Fruit fly (Drosophila melanogaster) whole organism, embryonic: Measurements from ENCODE around the gene CG43980.

Source experiments
- B-H2 ChIP-seq: fragments of 200-800 bp; sonication (Bioruptor generic); optimal IDR thresholded peaks from 2 replicates; lab custom pipeline; 2018; ENCODE audit warnings: missing biosample characterization, mild to moderate bottlenecking, missing genetic modification characterization
- CG10274 ChIP-seq: fragments of 200-800 bp; sonication (Bioruptor generic); optimal IDR thresholded peaks from 3 replicates; lab custom pipeline; 2017; ENCODE audit warnings: missing biosample characterization, mild to moderate bottlenecking, missing genetic modification characterization
- CG10321 ChIP-seq: fragments of 200-800 bp; sonication (Bioruptor generic); IDR thresholded peaks from 2 replicates; pipeline ENCODE4 v1.3.6; 2022; ENCODE audit warnings: missing biosample characterization, missing genetic modification characterization
- CG10431 ChIP-seq: fragments of 200-800 bp; sonication (Bioruptor generic); optimal IDR thresholded peaks from 3 replicates; lab custom pipeline; 2018; ENCODE audit warnings: missing biosample characterization, mild to moderate bottlenecking, missing genetic modification characterization
- CG11398 ChIP-seq: fragments of 200-800 bp; sonication (Bioruptor generic); optimal IDR thresholded peaks from 2 replicates; lab custom pipeline; 2016; ENCODE audit warnings: missing biosample characterization, missing genetic modification characterization
- CG11456 ChIP-seq: fragments of 200-800 bp; sonication (Bioruptor generic); IDR thresholded peaks from 3 replicates; pipeline ENCODE4 v1.3.6; 2022; ENCODE audit warnings: missing biosample characterization, missing genetic modification characterization
- CG12942 ChIP-seq: fragments of 200-800 bp; sonication (Bioruptor generic); optimal IDR thresholded peaks from 3 replicates; lab custom pipeline; 2016; ENCODE audit warnings: missing biosample characterization, missing genetic modification characterization
- CG13287 ChIP-seq: fragments of 200-800 bp; sonication (Bioruptor generic); IDR thresholded peaks from 2 replicates; pipeline ENCODE4 v1.3.6; 2022; ENCODE audit warnings: missing biosample characterization, missing genetic modification characterization; ENCODE audit not compliant: partially characterized antibody
- CG14860 ChIP-seq: fragments of 200-800 bp; sonication (Bioruptor generic); IDR thresholded peaks from 3 replicates; pipeline ENCODE4 v1.3.6; 2022; ENCODE audit warnings: missing biosample characterization, missing genetic modification characterization; ENCODE audit not compliant: partially characterized antibody
- CG16863 ChIP-seq: fragments of 200-800 bp; sonication (Bioruptor generic); optimal IDR thresholded peaks from 3 replicates; lab custom pipeline; 2016; ENCODE audit warnings: missing biosample characterization, missing genetic modification characterization
- CG18619 ChIP-seq: fragments of 200-800 bp; sonication (Bioruptor generic); optimal IDR thresholded peaks from 3 replicates; lab custom pipeline; 2017; ENCODE audit warnings: missing biosample characterization, mild to moderate bottlenecking, missing genetic modification characterization
- CG18764 ChIP-seq: fragments of 200-800 bp; sonication (Bioruptor generic); optimal IDR thresholded peaks from 3 replicates; lab custom pipeline; 2016; ENCODE audit warnings: missing biosample characterization, missing genetic modification characterization
- CG2199 ChIP-seq: fragments of 200-800 bp; sonication (Bioruptor generic); IDR thresholded peaks from 3 replicates; pipeline ENCODE4 v1.3.6; 2022; ENCODE audit warnings: missing biosample characterization, missing genetic modification characterization
- CG33557 ChIP-seq: fragments of 200-800 bp; sonication (Bioruptor generic); optimal IDR thresholded peaks from 2 replicates; lab custom pipeline; 2019; ENCODE audit warnings: missing biosample characterization, mild to moderate bottlenecking, missing genetic modification characterization, moderate library complexity
- CG3847 ChIP-seq: fragments of 200-800 bp; sonication (Bioruptor generic); IDR thresholded peaks from 2 replicates; pipeline ENCODE4 v1.3.6; 2022; ENCODE audit warnings: missing biosample characterization, missing genetic modification characterization
- CG4707 ChIP-seq: fragments of 200-800 bp; sonication (Bioruptor generic); optimal IDR thresholded peaks from 2 replicates; lab custom pipeline; 2018; ENCODE audit warnings: missing biosample characterization, mild to moderate bottlenecking, missing genetic modification characterization, moderate library complexity
- CG5245 ChIP-seq: fragments of 200-800 bp; sonication (Bioruptor generic); optimal IDR thresholded peaks from 3 replicates; lab custom pipeline; 2016; ENCODE audit warnings: missing biosample characterization, missing genetic modification characterization
- CG6175 ChIP-seq: fragments of 200-800 bp; sonication (Bioruptor generic); IDR thresholded peaks from 3 replicates; pipeline ENCODE4 v1.3.6; 2022; ENCODE audit warnings: missing biosample characterization, missing genetic modification characterization
- CG6813 ChIP-seq: fragments of 200-800 bp; sonication (Bioruptor generic); optimal IDR thresholded peaks from 2 replicates; lab custom pipeline; 2017; ENCODE audit warnings: missing biosample characterization, missing genetic modification characterization, mild to moderate bottlenecking, moderate library complexity, missing genetic modification reagents
- CG7357 ChIP-seq: fragments of 200-800 bp; sonication (Bioruptor generic); IDR thresholded peaks from 3 replicates; pipeline ENCODE4 v1.3.6; 2022; ENCODE audit warnings: missing biosample characterization, missing genetic modification characterization
- CG7372 ChIP-seq: fragments of 200-800 bp; sonication (Bioruptor generic); IDR thresholded peaks from 2 replicates; pipeline ENCODE4 v1.3.6; 2022; ENCODE audit warnings: missing biosample characterization, missing genetic modification characterization
- CG8290 ChIP-seq, 3 experiments: fragments of 200-800 bp; sonication (Bioruptor generic); optimal IDR thresholded peaks; 2 replicates each; lab custom pipeline; 2016 to 2019; ENCODE audit warnings: missing biosample characterization in 3 of 3, missing genetic modification characterization in 3 of 3, mild to moderate bottlenecking in 2 of 3, moderate library complexity in 1 of 3
- CrebB ChIP-seq: fragments of 200-800 bp; sonication (Bioruptor generic); optimal IDR thresholded peaks from 3 replicates; lab custom pipeline; 2018; ENCODE audit warnings: missing biosample characterization, mild to moderate bottlenecking, missing genetic modification characterization
- D19A ChIP-seq: fragments of 200-800 bp; optimal IDR thresholded peaks from 3 replicates; lab custom pipeline; 2019; ENCODE audit warnings: missing biosample characterization, mild to moderate bottlenecking, missing genetic modification characterization, moderate library complexity
- E2f2 ChIP-seq: fragments of 200-800 bp; sonication (Bioruptor generic); IDR thresholded peaks from 2 replicates; pipeline ENCODE4 v1.3.6; 2022; ENCODE audit warnings: missing biosample characterization, missing genetic modification characterization
- Ets97D ChIP-seq: fragments of 200-800 bp; sonication (Bioruptor generic); optimal IDR thresholded peaks from 3 replicates; lab custom pipeline; 2016; ENCODE audit warnings: missing biosample characterization, missing genetic modification characterization
- Gug ChIP-seq: fragments of 200-800 bp; sonication (Bioruptor generic); IDR thresholded peaks from 4 replicates; pipeline ENCODE4 v1.3.6; 2022; ENCODE audit warnings: missing biosample characterization, missing genetic modification characterization
- HmgZ ChIP-seq: fragments of 200-800 bp; sonication (Bioruptor generic); optimal IDR thresholded peaks from 2 replicates; lab custom pipeline; 2018; ENCODE audit warnings: missing biosample characterization, mild to moderate bottlenecking, missing genetic modification characterization
- Hmr ChIP-seq: fragments of 200-800 bp; sonication (Bioruptor generic); optimal IDR thresholded peaks from 3 replicates; lab custom pipeline; 2017; ENCODE audit warnings: mild to moderate bottlenecking, missing biosample characterization, missing genetic modification reagents, missing genetic modification characterization
- Hr39 ChIP-seq: fragments of >200 bp; optimal IDR thresholded peaks from 2 replicates; lab custom pipeline; 2017
- Sox100B ChIP-seq: fragments of 200-800 bp; sonication (Bioruptor generic); optimal IDR thresholded peaks from 3 replicates; lab custom pipeline; 2018; ENCODE audit warnings: missing biosample characterization, mild to moderate bottlenecking, missing genetic modification characterization
- Sox102F ChIP-seq: fragments of 200-800 bp; sonication (Bioruptor generic); optimal IDR thresholded peaks from 2 replicates; lab custom pipeline; 2018; ENCODE audit warnings: missing biosample characterization, mild to moderate bottlenecking, missing genetic modification characterization, moderate library complexity
- abd-A ChIP-seq: fragments of 200-800 bp; sonication (Bioruptor generic); optimal IDR thresholded peaks from 3 replicates; lab custom pipeline; 2019; ENCODE audit warnings: missing biosample characterization, mild to moderate bottlenecking, missing genetic modification characterization, moderate library complexity
- al ChIP-seq: fragments of 200-800 bp; sonication (Bioruptor generic); IDR thresholded peaks from 2 replicates; pipeline ENCODE4 v1.3.6; 2022; ENCODE audit warnings: missing biosample characterization, missing genetic modification characterization
- bab2 ChIP-seq: fragments of 200-800 bp; sonication (Bioruptor generic); optimal IDR thresholded peaks from 2 replicates; lab custom pipeline; 2016; ENCODE audit warnings: missing biosample characterization, missing genetic modification characterization
- chn ChIP-seq: fragments of 200-800 bp; sonication (Bioruptor generic); optimal IDR thresholded peaks from 2 replicates; lab custom pipeline; 2016; ENCODE audit warnings: missing biosample characterization, missing genetic modification characterization
- eyg ChIP-seq: fragments of 200-800 bp; sonication (Bioruptor generic); optimal IDR thresholded peaks from 3 replicates; lab custom pipeline; 2016; ENCODE audit warnings: missing biosample characterization, missing genetic modification characterization
- fru ChIP-seq: fragments of >200 bp; optimal IDR thresholded peaks from 2 replicates; lab custom pipeline; 2017
- gcm2 ChIP-seq: fragments of 200-800 bp; sonication (Bioruptor generic); optimal IDR thresholded peaks from 2 replicates; lab custom pipeline; 2016; ENCODE audit warnings: missing biosample characterization, missing genetic modification characterization
- h ChIP-seq: fragments of >200 bp; optimal IDR thresholded peaks from 2 replicates; lab custom pipeline; 2017
- lab ChIP-seq: fragments of 200-800 bp; sonication (Bioruptor generic); optimal IDR thresholded peaks from 3 replicates; lab custom pipeline; 2017; ENCODE audit warnings: missing biosample characterization, missing genetic modification characterization, mild to moderate bottlenecking, moderate library complexity, missing genetic modification reagents
- lov ChIP-seq, 2 experiments: fragments of 200-800 bp in 1 of 2; fragments of >200 bp in 1 of 2; sonication (Bioruptor generic) in 1 of 2; IDR thresholded peaks in 1 of 2; optimal IDR thresholded peaks in 1 of 2; 2 replicates in 1 of 2; 3 replicates in 1 of 2; pipeline versions ENCODE4 v1.3.6 to Lab custom; 2017 to 2022; ENCODE audit warnings: missing biosample characterization in 1 of 2, missing genetic modification characterization in 1 of 2
- mam ChIP-seq: fragments of 200-800 bp; sonication (Bioruptor generic); optimal IDR thresholded peaks from 3 replicates; lab custom pipeline; 2016; ENCODE audit warnings: missing biosample characterization, missing genetic modification characterization
- nmo ChIP-seq: fragments of 200-800 bp; sonication (Bioruptor generic); optimal IDR thresholded peaks from 2 replicates; lab custom pipeline; 2018; ENCODE audit warnings: missing biosample characterization, mild to moderate bottlenecking, missing genetic modification characterization, moderate library complexity
- pros ChIP-seq: fragments of 200-800 bp; sonication (Bioruptor generic); optimal IDR thresholded peaks from 3 replicates; lab custom pipeline; 2019; ENCODE audit warnings: missing biosample characterization, mild to moderate bottlenecking, missing genetic modification characterization, moderate library complexity
- so ChIP-seq: fragments of 200-800 bp; sonication (Bioruptor generic); IDR thresholded peaks from 3 replicates; pipeline ENCODE4 v1.3.6; 2022; ENCODE audit warnings: missing biosample characterization, missing genetic modification characterization
- trh ChIP-seq: fragments of 200-800 bp; sonication (Bioruptor generic); optimal IDR thresholded peaks from 2 replicates; lab custom pipeline; 2016; ENCODE audit warnings: missing biosample characterization, missing genetic modification characterization
- twi ChIP-seq: fragments of 200-800 bp; optimal IDR thresholded peaks from 2 replicates; lab custom pipeline; 2019; ENCODE audit warnings: missing biosample characterization, mild to moderate bottlenecking, missing genetic modification characterization, moderate library complexity
- unc-4 ChIP-seq: fragments of 200-800 bp; sonication (Bioruptor generic); IDR thresholded peaks from 2 replicates; pipeline ENCODE4 v1.3.6; 2022; ENCODE audit warnings: missing biosample characterization, missing genetic modification characterization; ENCODE audit not compliant: partially characterized antibody
- wek ChIP-seq: fragments of 200-800 bp; sonication (Bioruptor generic); optimal IDR thresholded peaks from 3 replicates; lab custom pipeline; 2018; ENCODE audit warnings: missing biosample characterization, mild to moderate bottlenecking, missing genetic modification characterization, moderate library complexity
- wor ChIP-seq: fragments of 200-800 bp; sonication (Bioruptor generic); IDR thresholded peaks from 2 replicates; pipeline ENCODE4 v1.3.6; 2022; ENCODE audit warnings: missing biosample characterization, missing genetic modification characterization

The CG43980 gene

DNA sequence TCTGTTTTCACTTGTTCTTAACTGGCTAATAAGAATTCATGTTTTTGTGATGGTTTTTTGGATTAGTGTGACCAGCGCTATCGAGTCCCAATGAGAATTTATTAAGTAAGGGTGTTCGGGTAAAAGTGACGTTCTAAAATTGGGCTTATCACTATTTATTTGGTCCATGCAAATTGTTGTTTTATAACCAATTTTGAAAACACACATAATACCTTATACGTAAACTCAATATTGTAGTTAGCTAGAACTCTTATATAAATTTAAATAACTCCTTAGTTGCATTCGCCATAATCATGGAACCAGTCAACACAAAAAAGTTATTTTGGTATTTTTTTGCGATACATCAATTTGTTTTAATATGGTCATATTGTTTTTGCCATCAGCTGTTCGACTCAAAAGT is 34.9 kb downstream of the CG43980 start, which contains the start of the genes Als2 and CG11248 (continued):
- TF ChIP-seq so (GFP tag; lab: Robert Waterston, UW) (no peak), bab2 (peak; percentile 72), fru (lab: Kevin White, UChicago) (no peak), Hr39 (lab: Kevin White, UChicago) (no peak), CG2199 (0 out of 3 replicates have a peak, but pooled peaks have one; percentile 14), gcm2 (GFP tag; lab: Kevin White, UChicago) (peak; percentile 23), CG10274 (no peak), trh (peak; percentile 24), Sox100B (GFP tag; lab: Kevin White, UChicago) (no peak), al (GFP tag; lab: Robert Waterston, UW) (peak; percentile 63; the same call in 1 of the 2 replicates), HmgZ (tag; lab: Kevin White, UChicago) (peak; percentile 70), CG10321 (GFP tag; lab: Robert Waterston, UW) (no peak), CG18764 (GFP tag; lab: Kevin White, UChicago) (peak; percentile 50), lov (optimal IDR thresholded peaks at IDR 0.05; lab: Kevin White, UChicago) (no peak), lov (GFP tag; IDR thresholded peaks at IDR 0.05; lab: Robert Waterston, UW) (no peak), unc-4 (GFP tag; lab: Robert Waterston, UW) (no peak), CG4707 (no peak), CG8290 (GFP tag; optimal IDR thresholded peaks at IDR 0.05; lab: Kevin White, UChicago) (no peak), CG8290 (tag; optimal IDR thresholded peaks at IDR 0.05; lab: Kevin White, UChicago) (peak in 1 of 2 experiments; percentile 3), CG11456 (peak; percentile 81), CG6813 (GFP tag; lab: Kevin White, UChicago) (no peak), Ets97D (GFP tag; lab: Kevin White, UChicago) (peak; percentile 54), CG5245 (GFP tag; lab: Kevin White, UChicago) (peak; percentile 51), CG6175 (GFP tag; lab: Robert Waterston, UW) (no peak), CG3847 (GFP tag; lab: Robert Waterston, UW) (peak; percentile 82), B-H2 (no peak), nmo (GFP tag; lab: Kevin White, UChicago) (peak; percentile 90), CG18619 (GFP tag; lab: Kevin White, UChicago) (peak; percentile 47), CrebB (tag; lab: Kevin White, UChicago) (no peak), CG16863 (GFP tag; lab: Kevin White, UChicago) (peak; percentile 49), D19A (tag; lab: Kevin White, UChicago) (no peak), Gug (GFP tag; lab: Robert Waterston, UW) (peak; percentile 61; the same call in 2 of the 4 replicates), h (no peak), CG14860 (no peak), CG13287 (0 out of 2 replicates have a peak, but pooled peaks have one; percentile 8), CG33557 (GFP tag; lab: Kevin White, UChicago) (peak; percentile 69), CG11398 (GFP tag; lab: Kevin White, UChicago) (peak; percentile 29), CG12942 (GFP tag; lab: Kevin White, UChicago) (peak; percentile 62), Hmr (GFP tag; lab: Kevin White, UChicago) (no peak), pros (GFP tag; lab: Kevin White, UChicago) (no peak), CG7357 (GFP tag; lab: Robert Waterston, UW) (0 out of 3 replicates have a peak, but pooled peaks have one; percentile 50), chn (GFP tag; lab: Kevin White, UChicago) (peak; percentile 81), lab (GFP tag; lab: Kevin White, UChicago) (no peak), mam (GFP tag; lab: Kevin White, UChicago) (peak; percentile 77), CG7372 (peak; percentile 68), Sox102F (GFP tag; lab: Kevin White, UChicago) (peak; percentile 77), twi (tag; lab: Kevin White, UChicago) (peak; percentile 72), wor (GFP tag; lab: Robert Waterston, UW) (peak; percentile 21; the same call in 1 of the 2 replicates), E2f2 (GFP tag; lab: Robert Waterston, UW) (peak; percentile 32; the same call in 1 of the 2 replicates), wek (peak; percentile 90), eyg (GFP tag; lab: Kevin White, UChicago) (peak; percentile 43), abd-A (no peak), CG10431 (no peak)
